Worm (Caenorhabditis elegans) whole organism, L4 larva: ENCODE data around the gene ugt-54.

ENCODE experiments used
- T20F7.1 ChIP-seq: fragments of 200-800 bp; sonication (Bioruptor generic); optimal IDR thresholded peaks from 2 replicates; lab custom pipeline; 2018; ENCODE audit warnings: mild to moderate bottlenecking, missing genetic modification characterization, missing compliant biosample characterization
- Y75B8A.6 ChIP-seq: fragments of 200-800 bp; sonication (Bioruptor generic); IDR thresholded peaks from 2 replicates; pipeline ENCODE4 v1.3.6; 2022; ENCODE audit warnings: missing genetic modification reagents, missing genetic modification characterization, missing compliant biosample characterization
- ama-1 ChIP-seq: fragments of 150-350 bp; optimal IDR thresholded peaks from 2 replicates; lab custom pipeline; 2014; ENCODE audit warnings: inconsistent platforms, mixed read lengths
- arid-1 ChIP-seq: fragments of 200-800 bp; sonication (Bioruptor generic); conservative IDR thresholded peaks from 2 replicates; pipeline ENCODE4 v1.3.6; 2022; ENCODE audit warnings: missing genetic modification reagents, missing genetic modification characterization, missing compliant biosample characterization
- ceh-32 ChIP-seq: sonication (generic microtip); optimal IDR thresholded peaks from 2 replicates; lab custom pipeline; 2016; ENCODE audit warnings: mild to moderate bottlenecking, missing genetic modification characterization, missing compliant biosample characterization; ENCODE audit not compliant: poor library complexity
- ceh-44 ChIP-seq: fragments of 200-800 bp; sonication (Bioruptor generic); IDR thresholded peaks from 2 replicates; pipeline ENCODE4 v1.3.6; 2022; ENCODE audit warnings: missing genetic modification reagents, missing genetic modification characterization, missing compliant biosample characterization
- ceh-82 ChIP-seq: sonication (generic microtip); optimal IDR thresholded peaks from 2 replicates; lab custom pipeline; 2017; ENCODE audit warnings: missing biosample characterization, missing genetic modification characterization
- ces-1 ChIP-seq: fragments of 150-350 bp; sonication (generic microtip); optimal IDR thresholded peaks from 4 replicates; lab custom pipeline; 2014; ENCODE audit warnings: missing biosample characterization, missing genetic modification reagents, missing genetic modification characterization
- cey-2 ChIP-seq: sonication (generic microtip); optimal IDR thresholded peaks from 3 replicates; lab custom pipeline; 2017; ENCODE audit warnings: missing genetic modification characterization, mild to moderate bottlenecking, missing compliant biosample characterization, antibody characterized with exemption, borderline replicate concordance; ENCODE audit not compliant: insufficient read depth
- dmd-6 ChIP-seq: fragments of 200-800 bp; sonication (Bioruptor generic); IDR thresholded peaks from 2 replicates; pipeline ENCODE4 v1.3.6; 2022; ENCODE audit warnings: missing genetic modification reagents, missing genetic modification characterization, missing compliant biosample characterization
- dmd-9 ChIP-seq: fragments of 200-800 bp; sonication (Bioruptor generic); IDR thresholded peaks from 2 replicates; pipeline ENCODE4 v1.3.6; 2022; ENCODE audit warnings: missing genetic modification reagents, missing genetic modification characterization, missing compliant biosample characterization
- duxl-1 ChIP-seq: sonication (generic microtip); optimal IDR thresholded peaks from 2 replicates; lab custom pipeline; 2016; ENCODE audit warnings: mild to moderate bottlenecking, missing genetic modification characterization, moderate library complexity, missing compliant biosample characterization; ENCODE audit not compliant: poor library complexity
- egl-27 ChIP-seq: sonication (generic microtip); optimal IDR thresholded peaks from 3 replicates; lab custom pipeline; 2017; ENCODE audit warnings: missing biosample characterization, missing genetic modification reagents, missing genetic modification characterization
- hmg-1.1 ChIP-seq: fragments of 200-800 bp; sonication (Bioruptor generic); IDR thresholded peaks from 2 replicates; pipeline ENCODE4 v1.3.6; 2022; ENCODE audit warnings: missing genetic modification reagents, missing genetic modification characterization, missing compliant biosample characterization
- lim-7 ChIP-seq: fragments of 200-800 bp; sonication (Bioruptor generic); IDR thresholded peaks from 2 replicates; pipeline ENCODE4 v1.3.6; 2022; ENCODE audit warnings: missing genetic modification characterization, missing compliant biosample characterization
- lin-13 ChIP-seq: fragments of 150-350 bp; optimal IDR thresholded peaks from 2 replicates; lab custom pipeline; 2014; ENCODE audit warnings: missing biosample characterization, missing genetic modification reagents, missing genetic modification characterization
- lin-29 ChIP-seq: fragments of 200-800 bp; sonication (Bioruptor generic); IDR thresholded peaks from 2 replicates; pipeline ENCODE4 v1.3.6; 2022; ENCODE audit warnings: missing genetic modification reagents, missing genetic modification characterization, missing compliant biosample characterization
- lin-39 ChIP-seq: fragments of 150-350 bp; optimal IDR thresholded peaks from 2 replicates; lab custom pipeline; 2014; ENCODE audit warnings: missing biosample characterization, missing genetic modification reagents, missing genetic modification characterization
- madf-5 ChIP-seq, 2 experiments: fragments of 200-800 bp; sonication (Bioruptor generic); IDR thresholded peaks; 2 replicates each; pipeline ENCODE4 v1.3.6; 2022; ENCODE audit warnings: missing compliant biosample characterization in 2 of 2, missing genetic modification characterization in 2 of 2
- mes-2 ChIP-seq: sonication (generic microtip); optimal IDR thresholded peaks from 2 replicates; lab custom pipeline; 2016; ENCODE audit warnings: missing genotype, mild to moderate bottlenecking, missing genetic modification characterization, missing compliant biosample characterization; ENCODE audit not compliant: poor library complexity, severe bottlenecking
- nhr-25 ChIP-seq: sonication (generic microtip); optimal IDR thresholded peaks from 2 replicates; lab custom pipeline; 2017; ENCODE audit warnings: missing genetic modification characterization, mild to moderate bottlenecking, missing compliant biosample characterization, antibody characterized with exemption, moderate library complexity, borderline replicate concordance; ENCODE audit not compliant: insufficient read depth
- nhr-28 ChIP-seq: fragments of 150-350 bp; optimal IDR thresholded peaks from 2 replicates; lab custom pipeline; 2014; ENCODE audit warnings: missing biosample characterization, missing genetic modification characterization
- nhr-6 ChIP-seq: fragments of 150-350 bp; optimal IDR thresholded peaks from 2 replicates; lab custom pipeline; 2014; ENCODE audit warnings: missing biosample characterization, missing genetic modification characterization
- pha-4 ChIP-seq, 2 experiments: fragments of 150-350 bp in 1 of 2; fragments of 200-800 bp in 1 of 2; sonication (Bioruptor generic) in 1 of 2; IDR thresholded peaks in 1 of 2; optimal IDR thresholded peaks in 1 of 2; 2 replicates each; pipeline versions ENCODE4 v1.3.6 to Lab custom; 2014 to 2022; ENCODE audit warnings: missing genetic modification characterization in 2 of 2, missing genetic modification reagents in 2 of 2, missing biosample characterization in 1 of 2, missing compliant biosample characterization in 1 of 2
- pqm-1 ChIP-seq: sonication (generic microtip); optimal IDR thresholded peaks from 2 replicates; lab custom pipeline; 2017; ENCODE audit warnings: missing biosample characterization, missing genetic modification characterization
- spr-1 ChIP-seq: sonication (generic microtip); optimal IDR thresholded peaks from 2 replicates; lab custom pipeline; 2016; ENCODE audit warnings: mild to moderate bottlenecking, missing genetic modification characterization, missing compliant biosample characterization
- tag-97 ChIP-seq: fragments of 200-800 bp; sonication (Bioruptor generic); IDR thresholded peaks from 2 replicates; pipeline ENCODE4 v1.3.6; 2022; ENCODE audit warnings: missing genetic modification characterization, missing compliant biosample characterization
- tra-1 ChIP-seq: fragments of 200-800 bp; sonication (Bioruptor generic); IDR thresholded peaks from 2 replicates; pipeline ENCODE4 v1.3.6; 2022; ENCODE audit warnings: missing genetic modification reagents, missing genetic modification characterization, missing compliant biosample characterization
- unc-130 ChIP-seq: sonication (generic microtip); optimal IDR thresholded peaks from 2 replicates; lab custom pipeline; 2016; ENCODE audit warnings: missing genetic modification reagents, missing genetic modification characterization, missing compliant biosample characterization
- unc-62 ChIP-seq, 3 experiments: fragments of 150-350 bp in 1 of 3; sonication (generic microtip); optimal IDR thresholded peaks in 2 of 3; peaks in 1 of 3; 1 replicate in 1 of 3; 2 replicates in 2 of 3; lab custom pipeline; 2014 to 2017; ENCODE audit warnings: missing biosample characterization in 3 of 3, missing genetic modification characterization in 3 of 3, missing genetic modification reagents in 3 of 3, missing genotype in 1 of 3
- zfp-2 ChIP-seq: sonication (generic microtip); optimal IDR thresholded peaks from 2 replicates; lab custom pipeline; 2016; ENCODE audit warnings: mild to moderate bottlenecking, missing genetic modification characterization, missing compliant biosample characterization
- zfp-3 ChIP-seq: fragments of 200-800 bp; sonication (Bioruptor generic); conservative IDR thresholded peaks from 2 replicates; pipeline ENCODE4 v1.3.6; 2022; ENCODE audit warnings: missing genetic modification reagents, missing genetic modification characterization, missing compliant biosample characterization
- zip-2 ChIP-seq: fragments of 150-350 bp; optimal IDR thresholded peaks from 2 replicates; lab custom pipeline; 2014; ENCODE audit warnings: missing biosample characterization, missing genetic modification characterization
- ztf-7 ChIP-seq: fragments of 150-350 bp; optimal IDR thresholded peaks from 2 replicates; lab custom pipeline; 2014; ENCODE audit warnings: missing biosample characterization, missing genetic modification characterization

Gene ugt-54

DNA sequence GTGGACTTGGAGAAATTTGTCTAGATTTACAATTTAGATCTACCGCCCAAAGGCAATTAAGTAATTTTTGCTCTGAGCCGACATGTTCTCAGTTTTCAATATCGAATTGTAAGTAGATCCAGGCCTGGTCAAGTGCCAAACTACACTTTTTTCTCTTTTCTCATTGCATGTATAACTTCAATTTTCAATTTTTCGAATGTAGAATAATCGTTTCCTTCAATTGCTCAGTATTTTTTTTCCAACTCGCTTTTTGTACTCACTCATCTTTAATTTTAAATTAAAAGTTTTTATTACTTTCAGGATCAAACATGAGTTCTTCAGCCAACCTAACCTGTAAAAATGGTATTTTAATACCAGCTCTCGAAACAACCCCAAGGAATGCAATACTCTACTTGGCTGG, 45.1 kb upstream of the ugt-54 start, which contains the start of gene ncx-3:
Gene ncx-3 (plus strand): TSS at position 301 of the 400 bp plus-strand sequence.
- TF ChIP-seq lin-29 (GFP tag; lab: Robert Waterston, UW), result no peak
- TF ChIP-seq arid-1, result no peak
- TF ChIP-seq unc-62 (GFP tag; optimal IDR thresholded peaks at IDR 0.05 in 1 of 2; lab: Kevin White, UChicago), result peak in 1 of 2 experiments; percentile 74
- TF ChIP-seq unc-62 (tag; optimal IDR thresholded peaks at IDR 0.05; lab: Kevin White, UChicago), result no peak
- no peak for TF ChIP-seq lim-7
- no peak for TF ChIP-seq cey-2 (tag; lab: Kevin White, UChicago)
- TF ChIP-seq, all 104 proteins: peak for 1

DNA sequence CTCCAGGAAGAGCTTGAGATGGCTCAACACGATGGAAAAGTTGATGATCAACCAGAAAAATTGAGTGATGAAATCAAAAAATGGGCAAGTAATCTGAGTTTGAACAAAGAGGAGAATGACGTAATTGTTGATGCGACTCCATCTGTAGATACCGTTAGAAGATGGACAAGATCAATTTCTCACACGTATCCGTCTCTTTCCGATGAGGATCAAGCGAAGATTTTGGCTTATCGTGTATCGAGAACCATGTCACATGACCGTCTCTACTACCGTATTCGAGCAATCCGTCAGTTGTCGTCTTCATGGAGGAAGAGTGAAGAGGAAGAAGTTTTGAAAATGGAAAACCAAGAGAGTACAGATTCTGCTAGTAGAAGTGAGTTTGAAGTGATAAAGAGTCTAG, 43.4 kb upstream of the ugt-54 start:
- TF ChIP-seq dmd-6 (GFP tag; lab: Robert Waterston, UW), result no peak
- no peak for TF ChIP-seq lim-7
- no peak for TF ChIP-seq spr-1 (tag; lab: Kevin White, UChicago)
- no peak for TF ChIP-seq nhr-28 (tag; lab: Kevin White, UChicago)
- TF ChIP-seq zip-2 (tag; lab: Kevin White, UChicago), result no peak
- no peak for TF ChIP-seq zfp-2 (tag; lab: Kevin White, UChicago)
- TF ChIP-seq lin-13, result no peak
- TF ChIP-seq egl-27 (tag; lab: Kevin White, UChicago), result no peak
- TF ChIP-seq pha-4 (GFP tag; IDR thresholded peaks at IDR 0.05; lab: Robert Waterston, UW), result no peak
- no peak for TF ChIP-seq pha-4 (tag; optimal IDR thresholded peaks at IDR 0.05; lab: Kevin White, UChicago)
- TF ChIP-seq hmg-1.1 (GFP tag; lab: Robert Waterston, UW), result no peak
- no peak for TF ChIP-seq tag-97
- no peak for TF ChIP-seq duxl-1
- TF ChIP-seq dmd-9 (GFP tag; lab: Robert Waterston, UW), result no peak
- TF ChIP-seq ztf-7 (tag; lab: Kevin White, UChicago), result no peak
- no peak for TF ChIP-seq nhr-25
- no peak for TF ChIP-seq ama-1 (lab: Kevin White, UChicago)
- no peak for TF ChIP-seq lin-39 (tag; lab: Kevin White, UChicago)
- TF ChIP-seq ceh-44, result no peak

- TF ChIP-seq ces-1 (no peak), ztf-7 (tag; lab: Kevin White, UChicago) (no peak), zfp-3 (GFP tag; lab: Robert Waterston, UW) (no peak), pha-4 (GFP tag; IDR thresholded peaks at IDR 0.05; lab: Robert Waterston, UW) (no peak), pha-4 (tag; optimal IDR thresholded peaks at IDR 0.05; lab: Kevin White, UChicago) (no peak), tra-1 (GFP tag; lab: Robert Waterston, UW) (no peak), ceh-32 (tag; lab: Kevin White, UChicago) (no peak), ceh-82 (tag; lab: Kevin White, UChicago) (no peak), nhr-6 (tag; lab: Kevin White, UChicago) (no peak), pqm-1 (no peak), lin-13 (no peak), unc-130 (GFP tag; lab: Kevin White, UChicago) (no peak), T20F7.1 (GFP tag; lab: Kevin White, UChicago) (no peak), Y75B8A.6 (GFP tag; lab: Robert Waterston, UW) (no peak), madf-5 (GFP tag; IDR thresholded peaks at IDR 0.05; lab: Robert Waterston, UW) (no peak), mes-2 (tag; lab: Kevin White, UChicago) (no peak)
These were observed 42.6 kb upstream of the ugt-54 start for ce11 chrIV:10718865-10719264.

ce11 chrIV:10727734-10728133, 33.8 kb upstream of the ugt-54 start, which contains the start of gene ZC168.2:
ZC168.2 (plus strand) TSS chrIV:10728034.
- TF ChIP-seq unc-62 (GFP tag; optimal IDR thresholded peaks at IDR 0.05 in 1 of 2; lab: Kevin White, UChicago), result peak in 1 of 2 experiments; percentile 79
- no peak for TF ChIP-seq unc-62 (tag; optimal IDR thresholded peaks at IDR 0.05; lab: Kevin White, UChicago)
- no peak for TF ChIP-seq pha-4 (GFP tag; IDR thresholded peaks at IDR 0.05; lab: Robert Waterston, UW)
- no peak for TF ChIP-seq pha-4 (tag; optimal IDR thresholded peaks at IDR 0.05; lab: Kevin White, UChicago)
